Fruit fly (Drosophila melanogaster): ENCODE results near the gene CG34376.
A peak's percentile ranks its signal among the peaks of the same experiment; 100 is the strongest.

The CG34376 gene

DNA sequence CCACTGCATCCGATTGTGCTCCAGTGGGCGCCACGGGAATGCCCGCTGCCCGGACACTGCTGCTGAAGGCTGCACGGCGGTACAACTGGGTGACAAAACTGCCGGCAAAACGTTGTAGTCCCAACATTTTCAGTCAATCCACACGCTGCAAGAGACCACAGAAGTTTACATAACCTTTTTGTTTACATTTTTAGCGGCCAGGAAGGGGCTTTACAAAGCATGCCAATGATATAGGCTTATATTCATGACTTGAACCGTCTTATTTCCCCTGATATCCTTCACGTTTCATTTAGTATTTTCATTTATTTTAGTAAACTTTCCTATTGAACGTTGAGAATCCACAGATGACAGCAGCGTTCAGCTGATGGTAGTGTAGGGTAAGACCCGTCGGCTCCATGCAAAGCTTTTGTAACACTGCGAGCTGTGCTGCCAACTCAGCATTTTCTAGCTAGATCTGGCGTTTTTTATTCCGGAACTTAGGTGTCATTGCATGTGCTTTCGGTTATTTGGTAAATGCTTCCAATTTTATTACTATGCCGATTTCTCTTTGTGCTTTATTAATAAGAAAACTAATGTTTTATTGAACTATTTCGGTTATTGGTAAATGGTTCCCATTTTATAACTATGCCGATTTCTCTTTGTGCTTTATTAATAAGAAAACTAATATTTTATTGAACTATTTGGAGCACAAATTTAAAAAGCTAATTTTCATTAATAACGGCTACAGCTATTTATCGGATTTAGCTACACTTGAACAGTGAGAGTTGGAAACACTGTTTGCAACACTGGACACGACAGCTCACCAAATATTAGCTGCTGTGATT is 37.1 kb upstream of the CG34376 start, which contains the start of the genes CG13850 and lqfR (continued):
- TF ChIP-seq ara (GFP tag; IDR thresholded peaks at IDR 0.05) (no peak), CG9797 (GFP tag; optimal IDR thresholded peaks at IDR 0.05) (peak; percentile 22), z (GFP tag; IDR thresholded peaks at IDR 0.05) (no peak), CG9817 (tag; optimal IDR thresholded peaks at IDR 0.05) (peak; percentile 79), bab2 (GFP tag; optimal IDR thresholded peaks at IDR 0.05) (peak; percentile 68), pan (optimal IDR thresholded peaks at IDR 0.05) (no peak), pan (GFP tag; optimal IDR thresholded peaks at IDR 0.05 in 1 of 2, IDR thresholded peaks at IDR 0.05 in 1 of 2) (no peak), CG18011 (GFP tag; optimal IDR thresholded peaks at IDR 0.05) (peak; percentile 36), grn (GFP tag; optimal IDR thresholded peaks at IDR 0.05) (no peak), CG8765 (GFP tag; IDR thresholded peaks at IDR 0.05) (no peak), exex (tag; optimal IDR thresholded peaks at IDR 0.05) (no peak), bowl (GFP tag; IDR thresholded peaks at IDR 0.05) (no peak), Lhr (GFP tag; optimal IDR thresholded peaks at IDR 0.05) (peak; percentile 53), Spps (tag; optimal IDR thresholded peaks at IDR 0.05) (no peak), CG8944 (GFP tag; optimal IDR thresholded peaks at IDR 0.05) (peak; percentile 72), CG15514 (GFP tag; optimal IDR thresholded peaks at IDR 0.05) (peak; percentile 73), otp (GFP tag; IDR thresholded peaks at IDR 0.05) (no peak), twi (tag; optimal IDR thresholded peaks at IDR 0.05) (peak; percentile 57), CG1024 (GFP tag; IDR thresholded peaks at IDR 0.05) (no peak), Nf-YC (tag; optimal IDR thresholded peaks at IDR 0.05) (no peak), CG17328 (GFP tag; IDR thresholded peaks at IDR 0.05) (no peak), CG32532 (GFP tag; IDR thresholded peaks at IDR 0.05) (peak; percentile 41; the same call in 1 of the 2 replicates), kah (GFP tag; optimal IDR thresholded peaks at IDR 0.05) (no peak), fd96Cb (tag; optimal IDR thresholded peaks at IDR 0.05) (peak; percentile 58), lbe (GFP tag; optimal IDR thresholded peaks at IDR 0.05) (peak; percentile 38), C15 (GFP tag; IDR thresholded peaks at IDR 0.05) (no peak), ase (GFP tag; IDR thresholded peaks at IDR 0.05) (0 out of 3 replicates have a peak, but pooled peaks have one; percentile 39), Xrp1 (GFP tag; IDR thresholded peaks at IDR 0.05) (peak; percentile 45; the same call in 1 of the 2 replicates), CG9876 (GFP tag; optimal IDR thresholded peaks at IDR 0.05) (peak; percentile 78), h (optimal IDR thresholded peaks at IDR 0.05) (no peak), Rfx (GFP tag; IDR thresholded peaks at IDR 0.05) (peak; percentile 86), Ets97D (GFP tag; optimal IDR thresholded peaks at IDR 0.05) (peak; percentile 70), Hand (GFP tag; optimal IDR thresholded peaks at IDR 0.05) (peak; percentile 6), chinmo (GFP tag; IDR thresholded peaks at IDR 0.05; ENCODE audit: partially characterized antibody) (no peak), tup (GFP tag; optimal IDR thresholded peaks at IDR 0.05) (peak; percentile 48), CG8089 (GFP tag; optimal IDR thresholded peaks at IDR 0.05) (peak; percentile 52), CG10431 (GFP tag; optimal IDR thresholded peaks at IDR 0.05) (peak; percentile 1), schlank (tag; optimal IDR thresholded peaks at IDR 0.05) (peak; percentile 35), stc (GFP tag; IDR thresholded peaks at IDR 0.05) (no peak; the same call in 1 of the 2 replicates), MTF-1 (GFP tag; optimal IDR thresholded peaks at IDR 0.05; ENCODE audit: borderline replicate concordance) (no peak), CG5180 (GFP tag; optimal IDR thresholded peaks at IDR 0.05) (no peak), stwl (tag; optimal IDR thresholded peaks at IDR 0.05) (peak; percentile 66), Hr51 (GFP tag; optimal IDR thresholded peaks at IDR 0.05) (peak in 1 of 2 experiments; percentile 80), CrebB (tag; optimal IDR thresholded peaks at IDR 0.05) (no peak), fu2 (GFP tag; optimal IDR thresholded peaks at IDR 0.05) (peak; percentile 76), Lpt (GFP tag; optimal IDR thresholded peaks at IDR 0.05) (no peak), CG18764 (GFP tag; optimal IDR thresholded peaks at IDR 0.05) (peak; percentile 66), pum (GFP tag; optimal IDR thresholded peaks at IDR 0.05) (peak; percentile 78), CG11093 (GFP tag; IDR thresholded peaks at IDR 0.05) (no peak), gro (GFP tag; optimal IDR thresholded peaks at IDR 0.05) (peak; percentile 48)
